Worm (Caenorhabditis elegans): ENCODE data around the gene prp-19.
A peak's percentile ranks its signal among the peaks of the same experiment; 100 is the strongest.

DNA sequence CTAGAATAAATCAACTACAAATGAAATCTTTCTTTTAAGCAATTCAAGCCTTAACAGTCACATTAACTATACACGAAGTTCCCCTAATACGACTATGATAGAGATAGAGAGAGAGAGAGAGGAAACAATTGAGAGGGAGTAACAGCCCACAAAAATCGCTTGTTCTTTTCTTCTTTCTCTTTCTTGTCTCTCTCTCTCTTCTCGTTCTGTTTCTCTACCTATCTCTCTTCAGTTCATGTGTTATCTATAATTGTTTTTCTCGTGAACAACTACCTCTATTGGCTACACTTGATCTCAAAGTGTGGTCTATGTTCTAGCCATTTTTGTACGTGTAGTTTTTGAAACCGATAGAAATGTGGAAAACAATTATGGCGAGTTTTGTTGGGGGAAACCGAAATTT, 30.8 kb upstream of the prp-19 start:
- TF ChIP-seq F13H6.1 (tag; optimal IDR thresholded peaks at IDR 0.05) (no peak), sdc-2 (tag; optimal IDR thresholded peaks at IDR 0.05) (no peak), ets-4 (tag; optimal IDR thresholded peaks at IDR 0.05) (peak; percentile 34), dmd-4 (tag; optimal IDR thresholded peaks at IDR 0.05; ENCODE audit: borderline replicate concordance) (no peak), ceh-34 (tag; optimal IDR thresholded peaks at IDR 0.05) (no peak), rnt-1 (tag; optimal IDR thresholded peaks at IDR 0.05) (no peak), lim-6 (tag; optimal IDR thresholded peaks at IDR 0.05) (no peak), unc-86 (tag; optimal IDR thresholded peaks at IDR 0.05) (no peak), ceh-19 (GFP tag; optimal IDR thresholded peaks at IDR 0.05) (no peak), nhr-11 (tag; optimal IDR thresholded peaks at IDR 0.05) (no peak), lin-11 (tag; optimal IDR thresholded peaks at IDR 0.05) (no peak)

All from whole organism, late embryonic.